Worm (Caenorhabditis elegans) whole organism, mixed stage, embryonic: ENCODE measurements around the gene nhr-272.

Experiments
- blmp-1 ChIP-seq: fragments of 150-350 bp; optimal IDR thresholded peaks from 2 replicates; lab custom pipeline; 2014; ENCODE audit warnings: missing biosample characterization, missing genetic modification characterization
- ces-1 ChIP-seq: fragments of 150-350 bp; optimal IDR thresholded peaks from 2 replicates; lab custom pipeline; 2014; ENCODE audit warnings: missing biosample characterization, missing genetic modification reagents, missing genetic modification characterization
- mab-5 ChIP-seq: fragments of 150-350 bp; optimal IDR thresholded peaks from 2 replicates; lab custom pipeline; 2014; ENCODE audit warnings: missing biosample characterization, missing genetic modification characterization
- mls-2 ChIP-seq: sonication (generic microtip); optimal IDR thresholded peaks from 2 replicates; lab custom pipeline; 2016; ENCODE audit warnings: mild to moderate bottlenecking, missing genetic modification characterization, moderate library complexity, missing compliant biosample characterization
- nhr-237 ChIP-seq: fragments of 150-350 bp; optimal IDR thresholded peaks from 2 replicates; lab custom pipeline; 2014; ENCODE audit warnings: missing biosample characterization, missing genetic modification characterization
- snpc-4 ChIP-seq: fragments of 150-350 bp; optimal IDR thresholded peaks from 2 replicates; lab custom pipeline; 2014; ENCODE audit warnings: missing biosample characterization, missing genetic modification characterization
- sptf-1 ChIP-seq: sonication (generic microtip); optimal IDR thresholded peaks from 2 replicates; lab custom pipeline; 2017; ENCODE audit warnings: mild to moderate bottlenecking, missing genetic modification characterization, moderate library complexity, missing compliant biosample characterization
- unc-120 ChIP-seq: sonication (generic microtip); optimal IDR thresholded peaks from 2 replicates; lab custom pipeline; 2017; ENCODE audit warnings: missing genetic modification characterization, missing compliant biosample characterization; ENCODE audit not compliant: poor library complexity, severe bottlenecking
- unc-62 ChIP-seq: fragments of 150-350 bp; optimal IDR thresholded peaks from 2 replicates; lab custom pipeline; 2014; ENCODE audit warnings: missing biosample characterization, missing genetic modification reagents, missing genetic modification characterization

DNA sequence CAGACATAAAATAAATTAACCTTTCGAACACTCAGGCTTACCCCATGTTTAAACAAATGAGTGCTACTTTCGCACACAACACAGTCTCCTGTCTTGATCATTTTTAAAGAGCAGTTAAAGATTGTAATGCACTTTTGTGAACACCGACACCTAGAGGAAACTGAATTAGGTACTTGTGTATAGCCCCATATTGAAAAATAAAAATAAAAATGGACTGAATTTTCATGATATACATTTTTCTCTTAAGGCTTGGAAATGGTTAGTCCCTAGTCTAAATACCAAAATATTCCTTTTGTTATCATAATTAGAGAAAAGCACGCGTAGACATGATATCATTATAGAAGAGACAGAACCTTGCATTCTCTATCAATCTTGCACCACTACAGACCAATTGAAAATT is 2.7 kb downstream of the nhr-272 start, which contains the start of gene nhr-214:
- no peak for TF ChIP-seq unc-62 (GFP tag; lab: Kevin White, UChicago)
- TF ChIP-seq snpc-4 (tag; lab: Kevin White, UChicago), result no peak
- TF ChIP-seq mab-5 (tag; lab: Kevin White, UChicago), result no peak
- no peak for TF ChIP-seq ces-1 (GFP tag; lab: Kevin White, UChicago)
- no peak for TF ChIP-seq blmp-1 (tag; lab: Kevin White, UChicago)
- TF ChIP-seq unc-120 (tag; lab: Kevin White, UChicago), result no peak
- TF ChIP-seq nhr-237 (tag; lab: Kevin White, UChicago), result no peak
- TF ChIP-seq mls-2 (tag; lab: Kevin White, UChicago), result no peak
- no peak for TF ChIP-seq sptf-1 (tag; lab: Kevin White, UChicago)
